Worm (Caenorhabditis elegans): ENCODE results near the gene srbc-12.
"Not testable (repeated sequence)": the region's sequence is repeated elsewhere in the genome, so short reads cannot be mapped to it uniquely, and the experiment has no call there.

Gene srbc-12

DNA sequence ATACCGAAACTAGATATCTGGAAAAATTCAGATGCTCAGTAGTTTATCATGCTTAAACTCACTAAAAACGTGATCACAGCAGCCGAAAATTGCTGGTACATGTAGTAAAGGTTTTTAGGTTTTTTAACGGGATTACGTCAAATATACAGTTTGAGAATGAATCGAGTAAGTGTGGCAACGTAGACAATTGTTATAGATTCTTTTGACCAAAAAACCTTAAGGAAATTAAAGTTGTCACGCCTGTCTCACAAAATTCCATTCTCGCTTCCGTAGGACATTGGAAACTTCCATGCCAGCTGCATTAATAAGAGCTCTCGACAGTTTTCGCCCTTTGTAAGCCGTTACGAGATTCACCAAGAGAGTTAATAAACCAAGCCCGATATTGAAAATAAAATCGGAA lies 26.7 kb upstream of the srbc-12 start, which contains the start of gene srx-31:
Gene srx-31 (minus strand): TSS at position 101 of the 400 bp plus-strand sequence.
- not testable (repeated sequence) for TF ChIP-seq bed-3 (GFP tag; optimal IDR thresholded peaks at IDR 0.05); blmp-1 (tag; optimal IDR thresholded peaks at IDR 0.05); hlh-1 (tag; optimal IDR thresholded peaks at IDR 0.05)

DNA sequence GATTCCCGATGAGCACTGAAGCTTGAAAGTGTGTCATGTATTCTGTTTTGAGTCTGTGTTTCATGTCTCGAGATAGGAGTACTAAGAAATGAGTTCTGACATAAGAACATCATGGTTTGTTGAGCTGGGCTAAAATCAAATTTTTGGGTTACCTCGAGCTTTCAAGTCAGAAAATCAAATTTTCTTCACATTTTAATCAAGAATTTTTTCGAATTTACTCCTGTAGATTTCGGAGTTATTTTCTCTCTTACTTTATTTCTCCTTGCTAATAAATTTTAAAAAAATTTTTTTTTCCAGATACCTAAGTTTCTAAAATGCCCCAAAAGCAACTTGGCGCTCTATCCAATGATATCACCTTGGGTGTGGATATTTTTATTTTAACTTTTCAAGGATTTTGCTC lies 23.5 kb upstream of the srbc-12 start, which contains the start of gene F41H8.2:
Gene F41H8.2 (plus strand): TSS at position 301 of the 400 bp plus-strand sequence.
- TF ChIP-seq blmp-1 (tag; optimal IDR thresholded peaks at IDR 0.05) (no peak), zip-8 (tag; optimal IDR thresholded peaks at IDR 0.05) (no peak), nhr-28 (tag; optimal IDR thresholded peaks at IDR 0.05) (no peak), tbx-8 (GFP tag; optimal IDR thresholded peaks at IDR 0.05) (no peak), ham-2 (GFP tag; optimal IDR thresholded peaks at IDR 0.05) (no peak), ztf-11 (tag; optimal IDR thresholded peaks at IDR 0.05) (no peak), pha-4 (tag; optimal IDR thresholded peaks at IDR 0.05) (no peak), nhr-237 (tag; optimal IDR thresholded peaks at IDR 0.05) (no peak), ces-1 (GFP tag; optimal IDR thresholded peaks at IDR 0.05) (no peak), unc-120 (tag; optimal IDR thresholded peaks at IDR 0.05; ENCODE audit: poor library complexity, severe bottlenecking) (no peak), flh-1 (GFP tag; optimal IDR thresholded peaks at IDR 0.05) (no peak), ceh-83 (GFP tag; optimal IDR thresholded peaks at IDR 0.05) (no peak), M03D4.4 (tag; optimal IDR thresholded peaks at IDR 0.05) (no peak), unc-39 (tag; optimal IDR thresholded peaks at IDR 0.05) (no peak), bed-3 (GFP tag; optimal IDR thresholded peaks at IDR 0.05) (no peak), elt-3 (tag; optimal IDR thresholded peaks at IDR 0.05) (no peak), cnd-1 (tag; optimal IDR thresholded peaks at IDR 0.05) (no peak), lin-13 (tag; optimal IDR thresholded peaks at IDR 0.05) (no peak)

DNA sequence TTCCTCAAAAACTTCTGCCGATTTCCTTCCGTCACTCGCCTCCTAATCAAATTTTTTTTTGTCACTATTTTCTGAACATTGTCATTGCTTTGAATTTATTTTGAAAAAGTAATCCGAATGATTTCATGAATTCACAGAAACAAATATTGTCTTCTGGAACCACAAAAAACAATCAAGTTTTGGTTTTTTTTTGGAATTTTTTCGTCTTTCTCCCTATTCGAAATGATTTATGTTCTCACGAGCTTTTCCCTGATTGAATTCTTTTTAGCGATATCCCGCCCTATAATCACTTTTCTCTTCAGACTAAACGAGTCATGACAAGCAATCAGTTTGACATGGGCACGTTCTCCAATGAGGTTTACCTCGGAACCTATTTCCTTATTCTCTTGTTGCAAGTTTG lies 16.2 kb upstream of the srbc-12 start, which contains the start of gene F41H8.1:
Gene F41H8.1 (plus strand): TSS at position 301 of the 400 bp plus-strand sequence.
- TF ChIP-seq zip-8 (tag; optimal IDR thresholded peaks at IDR 0.05) (no peak), lsy-2 (tag; optimal IDR thresholded peaks at IDR 0.05) (no peak), elt-3 (tag; optimal IDR thresholded peaks at IDR 0.05) (no peak), mep-1 (tag; optimal IDR thresholded peaks at IDR 0.05) (no peak), unc-62 (GFP tag; optimal IDR thresholded peaks at IDR 0.05) (no peak), blmp-1 (tag; optimal IDR thresholded peaks at IDR 0.05) (no peak), ztf-11 (tag; optimal IDR thresholded peaks at IDR 0.05) (no peak), M03D4.4 (tag; optimal IDR thresholded peaks at IDR 0.05) (no peak), cnd-1 (tag; optimal IDR thresholded peaks at IDR 0.05) (no peak), nhr-237 (tag; optimal IDR thresholded peaks at IDR 0.05) (no peak), bed-3 (GFP tag; optimal IDR thresholded peaks at IDR 0.05) (no peak), unc-120 (tag; optimal IDR thresholded peaks at IDR 0.05; ENCODE audit: poor library complexity, severe bottlenecking) (no peak), mab-5 (tag; optimal IDR thresholded peaks at IDR 0.05) (no peak), nhr-2 (tag; optimal IDR thresholded peaks at IDR 0.05) (no peak), drap-1 (GFP tag; optimal IDR thresholded peaks at IDR 0.05) (no peak)

DNA sequence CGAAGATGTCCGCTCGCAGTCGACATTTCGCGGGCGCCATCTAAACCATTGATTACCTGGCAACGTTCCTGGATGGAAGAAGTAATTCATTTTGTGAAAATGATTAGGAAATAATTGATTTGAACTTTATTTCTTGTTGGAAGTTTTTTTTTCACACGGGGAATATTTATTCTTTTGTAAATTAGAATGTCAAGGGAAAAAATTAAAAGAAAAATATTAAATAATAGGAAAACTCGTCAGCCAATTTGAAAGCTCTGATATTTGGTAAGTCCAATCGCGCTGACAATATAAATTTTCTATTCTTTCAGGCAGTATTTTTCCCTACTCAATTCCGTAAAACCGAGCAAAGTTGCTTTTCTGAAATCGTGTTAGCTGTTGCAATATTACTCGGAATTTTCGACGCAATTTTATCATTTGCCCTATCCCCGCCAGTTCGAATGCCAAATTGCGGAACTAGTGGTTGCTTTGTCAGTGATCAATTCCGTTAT lies 10.6 kb upstream of the srbc-12 start, which contains the start of the genes K09C6.7 and K09C6.10:
Gene K09C6.7 (minus strand): TSS at position 101 of the 488 bp plus-strand sequence.
Gene K09C6.10 (plus strand): TSS at position 438 of the 488 bp plus-strand sequence.
- TF ChIP-seq lsy-2 (tag; optimal IDR thresholded peaks at IDR 0.05); zip-8 (tag; optimal IDR thresholded peaks at IDR 0.05); flh-1 (GFP tag; optimal IDR thresholded peaks at IDR 0.05): not testable (repeated sequence)

DNA sequence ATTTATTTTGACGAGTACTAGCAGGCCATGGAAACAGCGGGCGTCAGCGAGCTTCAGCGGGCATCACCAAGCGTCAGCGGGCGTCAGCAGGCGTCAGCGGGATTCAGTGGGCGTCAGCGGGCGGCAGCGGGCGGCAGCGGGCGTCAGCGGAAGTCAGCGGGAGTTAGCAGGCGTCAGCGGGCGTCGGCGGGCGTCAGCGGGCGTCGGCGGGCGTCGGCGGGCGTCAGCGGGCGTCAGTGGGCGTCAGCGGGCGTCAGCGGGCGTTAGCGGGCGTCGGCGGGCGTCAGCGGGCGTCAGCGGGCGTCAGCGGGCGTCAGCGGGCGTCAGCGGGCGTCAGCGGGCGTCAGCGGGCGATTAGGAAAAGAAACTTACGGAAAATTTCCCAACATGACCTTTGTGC lies 7.0 kb upstream of the srbc-12 start:
- no peak for TF ChIP-seq flh-1 (GFP tag; optimal IDR thresholded peaks at IDR 0.05)
- TF ChIP-seq sem-2 (GFP tag; optimal IDR thresholded peaks at IDR 0.05), result no peak
- no peak for TF ChIP-seq lin-13 (tag; optimal IDR thresholded peaks at IDR 0.05)
- no peak for TF ChIP-seq unc-120 (tag; optimal IDR thresholded peaks at IDR 0.05; ENCODE audit: poor library complexity, severe bottlenecking)
- no peak for TF ChIP-seq mep-1 (tag; optimal IDR thresholded peaks at IDR 0.05)

DNA sequence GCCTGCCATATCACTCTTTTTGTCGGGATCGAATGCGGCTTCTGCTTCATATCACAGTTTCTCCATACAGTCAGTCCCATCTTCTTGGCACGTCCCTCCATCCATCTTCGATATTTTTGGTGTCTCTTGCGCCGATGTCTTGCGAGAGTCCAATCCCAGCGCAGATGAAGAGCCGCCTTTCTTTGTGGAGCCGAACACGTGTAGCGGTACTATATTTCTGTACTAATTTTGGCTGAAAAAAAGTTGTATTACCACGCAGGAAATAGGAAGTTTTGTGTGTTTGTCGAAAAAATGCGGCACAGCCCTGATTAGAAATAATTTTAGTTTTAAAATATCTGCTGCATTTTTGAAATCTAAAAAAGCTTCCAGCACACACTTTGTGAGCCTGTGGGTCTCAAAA lies 6.5 kb upstream of the srbc-12 start, which contains the start of gene K09C6.8:
Gene K09C6.8 (minus strand): TSS at position 101 of the 400 bp plus-strand sequence.
- not testable (repeated sequence) for TF ChIP-seq nhr-12 (tag; optimal IDR thresholded peaks at IDR 0.05); sptf-1 (tag; optimal IDR thresholded peaks at IDR 0.05); tbx-8 (GFP tag; optimal IDR thresholded peaks at IDR 0.05)
